Worm (Caenorhabditis elegans) whole organism, L3 larva: ENCODE measurements around the gene fbxa-128.

Experiments used
- R02D3.7 ChIP-seq: fragments of 150-350 bp; optimal IDR thresholded peaks from 2 replicates; lab custom pipeline; 2014; ENCODE audit warnings: missing biosample characterization, missing genetic modification characterization
- ama-1 ChIP-seq: fragments of 150-350 bp; optimal IDR thresholded peaks from 2 replicates; lab custom pipeline; 2018
- ceh-16 ChIP-seq: sonication (generic microtip); optimal IDR thresholded peaks from 2 replicates; lab custom pipeline; 2017; ENCODE audit warnings: missing biosample characterization, missing genetic modification characterization
- egl-27 ChIP-seq: sonication (generic microtip); optimal IDR thresholded peaks from 4 replicates; lab custom pipeline; 2017; ENCODE audit warnings: missing biosample characterization, missing genetic modification reagents, missing genetic modification characterization
- fos-1 ChIP-seq: fragments of 150-350 bp; optimal IDR thresholded peaks from 2 replicates; lab custom pipeline; 2014; ENCODE audit warnings: missing biosample characterization, missing genetic modification characterization
- lin-39 ChIP-seq: fragments of 150-350 bp; optimal IDR thresholded peaks from 2 replicates; lab custom pipeline; 2018; ENCODE audit warnings: missing biosample characterization, missing genetic modification reagents, missing genetic modification characterization
- mdl-1 ChIP-seq: fragments of 150-350 bp; optimal IDR thresholded peaks from 2 replicates; lab custom pipeline; 2014; ENCODE audit warnings: missing biosample characterization, missing genetic modification characterization
- nhr-28 ChIP-seq: fragments of 150-350 bp; optimal IDR thresholded peaks from 2 replicates; lab custom pipeline; 2014; ENCODE audit warnings: missing biosample characterization, missing genetic modification characterization
- nhr-77 ChIP-seq: fragments of 150-350 bp; optimal IDR thresholded peaks from 2 replicates; lab custom pipeline; 2014; ENCODE audit warnings: missing biosample characterization, missing genetic modification characterization

DNA sequence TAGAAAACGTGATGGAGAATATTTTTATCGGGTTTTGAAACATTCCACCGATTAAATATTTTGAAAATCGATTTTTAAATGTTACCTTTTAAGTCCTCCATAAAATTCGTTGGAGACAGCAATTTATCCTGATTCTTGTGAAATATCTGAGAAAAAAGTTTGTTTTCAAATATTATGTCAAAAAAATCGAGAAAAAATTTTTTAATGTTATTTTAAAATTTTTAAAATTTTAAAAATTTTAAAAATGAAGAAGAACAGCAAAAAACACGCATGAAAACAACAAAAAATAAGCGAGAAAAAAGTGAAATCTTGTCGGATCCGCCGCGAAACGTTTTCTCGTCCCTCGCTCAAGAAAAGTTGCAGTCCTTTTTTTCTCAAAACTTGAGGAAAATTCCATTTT is 11.4 kb downstream of the fbxa-128 start, which contains the start of gene Y48A6C.8:
- TF ChIP-seq lin-39 (tag; lab: Kevin White, UChicago) = no peak
- no peak for TF ChIP-seq nhr-77 (tag; lab: Kevin White, UChicago)
- no peak for TF ChIP-seq R02D3.7 (tag; lab: Kevin White, UChicago)
- TF ChIP-seq nhr-28 = no peak
- TF ChIP-seq ama-1 = no peak
- TF ChIP-seq fos-1 = no peak
- no peak for TF ChIP-seq egl-27 (tag; lab: Kevin White, UChicago)
- no peak for TF ChIP-seq ceh-16 (tag; lab: Kevin White, UChicago)
- no peak for TF ChIP-seq mdl-1 (tag; lab: Kevin White, UChicago)
